Fruit fly (Drosophila melanogaster): ENCODE data around the gene DIP-iota.

Gene DIP-iota

DNA sequence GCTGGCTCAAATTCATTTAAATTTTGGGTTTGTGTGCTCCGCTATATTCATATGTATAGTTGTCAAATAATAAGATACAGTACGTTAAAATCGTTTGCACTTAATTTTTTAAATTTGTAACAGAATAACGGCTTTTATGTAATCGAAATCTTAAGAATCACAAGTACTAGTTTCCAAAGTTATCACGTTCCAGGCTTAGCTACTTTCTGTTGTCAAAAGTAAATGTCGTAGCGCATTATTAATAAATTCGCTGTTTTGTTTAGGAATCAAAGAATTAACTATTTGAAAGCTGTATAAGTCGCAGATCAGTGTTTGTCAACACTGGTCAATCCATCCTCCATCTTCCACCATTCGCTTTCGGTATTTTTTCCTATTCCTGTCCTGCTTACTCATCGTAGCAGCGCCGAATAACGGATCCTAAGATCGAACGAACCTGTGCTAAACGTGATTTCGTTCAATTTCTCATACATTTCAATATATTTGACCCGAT is 42.1 kb upstream of the DIP-iota start, which contains the start of the genes CG13771, CG34310 and cup:
CG13771 (minus strand) TSS at position 51 of the 490 bp plus-strand sequence.
CG34310 (plus strand) TSS at position 103 of the 490 bp plus-strand sequence.
cup (plus strand) TSS at position 103 of the 490 bp plus-strand sequence.
- peak; percentile 41 for TF ChIP-seq psq (GFP tag; optimal IDR thresholded peaks at IDR 0.05)
- TF ChIP-seq Dif (GFP tag; optimal IDR thresholded peaks at IDR 0.05; ENCODE audit: partially characterized antibody), result no peak
- TF ChIP-seq rgr (GFP tag; optimal IDR thresholded peaks at IDR 0.05), result no peak

DNA sequence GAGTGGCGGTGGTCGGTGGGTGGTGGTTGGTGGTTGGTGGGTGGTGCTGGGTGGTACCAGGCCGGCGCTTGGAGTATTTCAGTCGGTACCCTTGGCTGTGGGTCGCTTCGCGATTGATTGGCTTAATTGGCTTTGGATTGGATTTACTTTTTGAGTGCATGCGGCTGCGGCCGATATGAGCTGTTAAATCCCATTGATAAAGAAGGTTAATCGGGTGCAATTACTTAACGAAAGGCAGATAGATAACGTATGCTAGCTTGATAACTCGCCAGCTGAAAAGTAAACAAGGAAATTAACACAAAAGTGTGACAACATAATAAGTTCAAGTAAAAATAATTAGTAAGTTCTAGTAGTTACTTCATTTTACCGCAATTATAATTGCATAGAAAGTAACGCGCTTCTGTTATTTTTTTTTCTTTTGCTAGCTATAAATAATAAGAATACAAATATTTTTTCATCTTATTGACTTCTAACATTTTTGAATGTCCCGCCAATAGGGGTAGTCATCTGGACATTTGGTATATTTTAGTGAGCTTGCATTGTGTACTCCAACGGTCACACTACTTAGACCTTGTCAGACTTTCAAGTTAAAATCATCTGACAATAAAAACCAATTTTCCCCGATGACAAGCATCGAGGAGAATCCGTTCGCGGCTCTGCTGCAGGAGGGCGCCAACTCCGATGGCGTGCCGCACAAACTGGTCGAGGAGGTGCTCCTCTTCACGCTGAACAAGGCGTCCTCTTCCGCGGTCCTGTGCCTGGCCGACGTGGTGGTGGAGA is 36.7 kb upstream of the DIP-iota start, which contains the start of the genes CG31636 and Ube4A:
CG31636 (minus strand) TSS at position 184 of the 780 bp plus-strand sequence.
Ube4A (plus strand) TSS at position 549 of the 780 bp plus-strand sequence.
- no peak for TF ChIP-seq Rel (GFP tag; optimal IDR thresholded peaks at IDR 0.05)
- TF ChIP-seq Rel (tag; optimal IDR thresholded peaks at IDR 0.05), result peak; percentile 51
- no peak for TF ChIP-seq Abd-B (GFP tag; optimal IDR thresholded peaks at IDR 0.05)
- TF ChIP-seq dsf (GFP tag; optimal IDR thresholded peaks at IDR 0.05; ENCODE audit: borderline replicate concordance), result no peak
- TF ChIP-seq sv (GFP tag; optimal IDR thresholded peaks at IDR 0.05), result no peak
- peak; percentile 64 for TF ChIP-seq Vsx2 (GFP tag; optimal IDR thresholded peaks at IDR 0.05; ENCODE audit: partially characterized antibody)
- no peak for TF ChIP-seq rgr (GFP tag; optimal IDR thresholded peaks at IDR 0.05)
- TF ChIP-seq CG32264 (GFP tag; optimal IDR thresholded peaks at IDR 0.05), result no peak
- no peak for TF ChIP-seq Hnf4 (GFP tag; optimal IDR thresholded peaks at IDR 0.05)
- TF ChIP-seq CG9705 (GFP tag; optimal IDR thresholded peaks at IDR 0.05), result no peak
- no peak for TF ChIP-seq usp (GFP tag; optimal IDR thresholded peaks at IDR 0.05)
- no peak for TF ChIP-seq ey (GFP tag; optimal IDR thresholded peaks at IDR 0.05)
- TF ChIP-seq OdsH (GFP tag; optimal IDR thresholded peaks at IDR 0.05), result no peak

DNA sequence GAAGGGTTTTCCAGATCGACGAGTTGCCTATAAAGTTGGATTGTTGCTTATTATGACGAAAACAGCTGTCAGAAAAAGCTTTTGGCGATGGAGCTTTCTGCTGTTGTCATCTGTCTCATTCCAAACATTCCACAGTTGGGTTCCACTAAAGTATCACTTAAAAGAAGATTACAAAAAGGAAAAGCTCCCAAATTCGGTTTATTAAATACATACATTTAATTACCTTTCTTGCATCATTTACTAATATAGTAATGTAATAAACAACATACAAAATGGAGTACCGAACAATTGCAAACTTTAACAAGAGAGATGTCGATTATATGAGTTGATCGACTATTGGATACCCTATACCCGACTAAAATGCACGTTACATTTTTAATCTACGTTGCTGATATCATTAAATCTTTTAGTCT is 34.8 kb upstream of the DIP-iota start, which contains the start of gene CG31633:
CG31633 (minus strand) TSS at position 58 of the 413 bp plus-strand sequence.
- TF ChIP-seq Hr78 (GFP tag; optimal IDR thresholded peaks at IDR 0.05) (no peak), Abd-B (GFP tag; optimal IDR thresholded peaks at IDR 0.05) (no peak), usp (GFP tag; optimal IDR thresholded peaks at IDR 0.05) (no peak), OdsH (GFP tag; optimal IDR thresholded peaks at IDR 0.05) (no peak), Hnf4 (GFP tag; optimal IDR thresholded peaks at IDR 0.05) (no peak), sage (GFP tag; optimal IDR thresholded peaks at IDR 0.05) (no peak)

DNA sequence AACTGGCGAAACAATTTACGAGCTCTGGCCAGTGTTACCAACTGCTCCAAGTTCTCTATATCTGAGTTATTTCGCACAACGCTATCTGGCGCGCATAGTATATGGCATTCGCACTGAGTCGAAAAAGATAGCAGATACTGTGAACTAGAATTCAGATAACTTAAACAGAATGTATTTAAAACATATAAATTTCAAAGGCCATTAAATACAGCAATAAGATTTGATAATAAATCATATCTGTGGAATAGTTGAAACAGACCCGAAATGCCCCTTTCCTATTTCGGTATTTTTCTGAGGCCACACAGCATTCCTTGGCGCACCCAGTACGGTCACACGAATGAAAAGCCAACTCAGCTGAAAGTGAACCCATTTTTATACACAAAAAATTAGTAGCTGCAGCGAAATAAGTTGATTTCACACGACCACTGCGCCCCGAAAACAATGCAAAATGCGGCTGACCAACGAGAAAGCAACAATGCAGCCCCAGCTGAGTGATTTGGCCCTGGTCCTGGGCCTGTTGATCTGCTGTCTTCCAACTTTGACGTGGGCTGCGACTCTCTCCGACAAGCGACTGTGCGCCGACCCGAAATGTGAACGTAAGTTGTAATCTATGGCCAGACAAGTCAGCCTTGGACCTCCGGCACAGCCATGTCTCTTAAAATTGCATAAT is 27.7 kb upstream of the DIP-iota start, which contains the start of the genes CG31635 and Tango1:
CG31635 (minus strand) TSS at position 30 of the 670 bp plus-strand sequence.
Tango1 (plus strand) TSS at position 304 of the 670 bp plus-strand sequence.
- TF ChIP-seq usp (GFP tag; optimal IDR thresholded peaks at IDR 0.05) (no peak), Abd-B (GFP tag; optimal IDR thresholded peaks at IDR 0.05) (peak; percentile 22), N (GFP tag; optimal IDR thresholded peaks at IDR 0.05) (peak; percentile 3), ey (GFP tag; optimal IDR thresholded peaks at IDR 0.05) (peak; percentile 23), sv (GFP tag; optimal IDR thresholded peaks at IDR 0.05) (no peak), Hr83 (GFP tag; optimal IDR thresholded peaks at IDR 0.05; ENCODE audit: poor library complexity, severe bottlenecking) (peak; percentile 43), Vsx2 (GFP tag; optimal IDR thresholded peaks at IDR 0.05; ENCODE audit: partially characterized antibody) (no peak), Rel (GFP tag; optimal IDR thresholded peaks at IDR 0.05) (no peak), Rel (tag; optimal IDR thresholded peaks at IDR 0.05) (peak; percentile 36), pan (optimal IDR thresholded peaks at IDR 0.05) (no peak), Dfd (GFP tag; optimal IDR thresholded peaks at IDR 0.05) (no peak)

DNA sequence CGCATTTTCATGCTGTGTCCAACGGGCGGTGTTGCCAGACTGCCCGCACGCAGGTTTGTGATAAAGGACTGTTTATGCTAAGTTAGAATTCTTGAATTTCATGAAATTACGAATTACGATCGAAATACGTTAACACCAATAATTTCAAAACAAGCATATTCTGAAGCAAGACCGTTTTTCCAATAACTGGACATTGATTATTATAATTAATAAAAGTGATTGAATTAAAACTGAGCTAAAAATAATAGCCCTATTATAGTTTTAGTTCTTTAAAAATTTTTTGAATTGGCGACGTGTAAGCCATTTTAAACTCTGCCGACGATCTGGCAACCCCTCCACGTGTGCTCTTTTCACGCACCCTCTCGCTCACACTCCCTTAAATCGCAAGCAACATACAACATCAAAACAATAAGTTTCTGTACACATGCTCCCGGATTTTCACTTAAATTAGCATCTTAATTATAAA is 26.7 kb upstream of the DIP-iota start:
- TF ChIP-seq psq (GFP tag; optimal IDR thresholded peaks at IDR 0.05) (peak; percentile 88), Myc (optimal IDR thresholded peaks at IDR 0.05) (no peak), woc (GFP tag; optimal IDR thresholded peaks at IDR 0.05) (peak; percentile 86), foxo (GFP tag; optimal IDR thresholded peaks at IDR 0.05) (peak in 1 of 2 experiments; percentile 96), tai (GFP tag; optimal IDR thresholded peaks at IDR 0.05) (no peak), dmrt93B (GFP tag; optimal IDR thresholded peaks at IDR 0.05) (no peak), N (GFP tag; optimal IDR thresholded peaks at IDR 0.05) (no peak), HLH106 (tag; optimal IDR thresholded peaks at IDR 0.05) (peak; percentile 93), Dif (GFP tag; optimal IDR thresholded peaks at IDR 0.05; ENCODE audit: partially characterized antibody) (no peak), CG32264 (GFP tag; optimal IDR thresholded peaks at IDR 0.05) (peak; percentile 72), Hr78 (GFP tag; optimal IDR thresholded peaks at IDR 0.05) (no peak), CG9705 (GFP tag; optimal IDR thresholded peaks at IDR 0.05) (peak; percentile 87), dl (GFP tag; optimal IDR thresholded peaks at IDR 0.05; ENCODE audit: insufficient read depth in 1 of 2, partially characterized antibody in 2 of 2) (no peak), Mio (GFP tag; optimal IDR thresholded peaks at IDR 0.05) (peak; percentile 35), Vsx2 (GFP tag; optimal IDR thresholded peaks at IDR 0.05; ENCODE audit: partially characterized antibody) (no peak), fru (GFP tag; optimal IDR thresholded peaks at IDR 0.05) (peak; percentile 93), dsf (GFP tag; optimal IDR thresholded peaks at IDR 0.05; ENCODE audit: borderline replicate concordance) (peak; percentile 42), ey (GFP tag; optimal IDR thresholded peaks at IDR 0.05) (peak; percentile 90), GATAd (GFP tag; optimal IDR thresholded peaks at IDR 0.05) (peak; percentile 55), jim (GFP tag; optimal IDR thresholded peaks at IDR 0.05) (no peak), h (GFP tag; optimal IDR thresholded peaks at IDR 0.05) (peak; percentile 94), sv (GFP tag; optimal IDR thresholded peaks at IDR 0.05) (peak; percentile 95), sage (GFP tag; optimal IDR thresholded peaks at IDR 0.05) (no peak), rgr (GFP tag; optimal IDR thresholded peaks at IDR 0.05) (peak; percentile 95), Hnf4 (GFP tag; optimal IDR thresholded peaks at IDR 0.05) (no peak), Jra (GFP tag; optimal IDR thresholded peaks at IDR 0.05) (peak; percentile 57), Rel (GFP tag; optimal IDR thresholded peaks at IDR 0.05) (peak; percentile 72), Rel (tag; optimal IDR thresholded peaks at IDR 0.05) (peak; percentile 69), OdsH (GFP tag; optimal IDR thresholded peaks at IDR 0.05) (peak; percentile 92)

All from whole organism, wandering third instar larva.